Worm (Caenorhabditis elegans) whole organism, midembryonic: Measurements from ENCODE around the gene C54D10.9.

Source experiments
- T22C8.4 ChIP-seq: fragments of 200-800 bp; sonication (Bioruptor generic); IDR thresholded peaks from 2 replicates; pipeline ENCODE4 v1.3.6; 2022; ENCODE audit warnings: missing genetic modification characterization, missing compliant biosample characterization
- cog-1 ChIP-seq: sonication (generic microtip); optimal IDR thresholded peaks from 2 replicates; lab custom pipeline; 2016; ENCODE audit warnings: missing genetic modification characterization, missing compliant biosample characterization
- flt-1 ChIP-seq: fragments of 200-800 bp; sonication (Bioruptor generic); IDR thresholded peaks from 2 replicates; pipeline ENCODE4 v1.3.6; 2022; ENCODE audit warnings: missing genetic modification characterization, missing compliant biosample characterization
- klf-2 ChIP-seq: fragments of 200-800 bp; sonication (Bioruptor generic); conservative IDR thresholded peaks from 2 replicates; pipeline ENCODE4 v1.3.6; 2022; ENCODE audit warnings: missing genetic modification reagents, missing genetic modification characterization, missing compliant biosample characterization
- med-1 ChIP-seq: sonication (generic microtip); optimal IDR thresholded peaks from 2 replicates; lab custom pipeline; 2017; ENCODE audit warnings: missing genetic modification characterization, mild to moderate bottlenecking, missing compliant biosample characterization, antibody characterized with exemption, missing genetic modification reagents; ENCODE audit not compliant: insufficient read depth
- ref-1 ChIP-seq: fragments of 200-800 bp; sonication (Bioruptor generic); conservative IDR thresholded peaks from 2 replicates; pipeline ENCODE4 v1.3.6; 2022; ENCODE audit warnings: missing genetic modification reagents, missing genetic modification characterization, missing compliant biosample characterization
- tab-1 ChIP-seq: fragments of 200-800 bp; sonication (Bioruptor generic); IDR thresholded peaks from 2 replicates; pipeline ENCODE4 v1.3.6; 2022; ENCODE audit warnings: missing genetic modification characterization, missing compliant biosample characterization
- ztf-29 ChIP-seq: fragments of 200-800 bp; sonication (Bioruptor generic); IDR thresholded peaks from 2 replicates; pipeline ENCODE4 v1.3.6; 2022; ENCODE audit warnings: missing genetic modification reagents, missing genetic modification characterization, missing compliant biosample characterization

DNA sequence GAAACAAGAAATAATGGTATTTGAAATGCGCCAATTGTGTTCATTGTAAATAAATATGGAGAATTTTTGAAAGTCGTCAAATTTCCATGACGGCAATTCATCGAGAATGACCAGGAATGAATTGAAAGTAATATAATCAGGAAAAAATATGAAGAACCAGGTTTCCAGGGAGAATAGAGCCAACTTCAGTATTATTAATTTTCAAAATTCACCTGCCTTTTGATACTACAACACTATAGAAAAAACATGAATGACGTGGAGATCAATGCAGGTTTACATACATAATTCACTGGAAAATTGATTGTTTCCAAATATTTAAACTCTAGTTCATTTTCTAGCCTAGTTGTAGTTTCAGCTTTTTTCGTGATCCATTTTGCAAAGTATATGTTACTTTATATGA is 13.2 kb upstream of the C54D10.9 start, which contains the start of gene srh-25:
- TF ChIP-seq klf-2 (GFP tag; lab: Robert Waterston, UW) = no peak
- TF ChIP-seq tab-1 (GFP tag; lab: Robert Waterston, UW) = no peak
- no peak for TF ChIP-seq cog-1 (tag; lab: Kevin White, UChicago)
- no peak for TF ChIP-seq T22C8.4 (GFP tag; lab: Robert Waterston, UW)
- no peak for TF ChIP-seq med-1 (GFP tag; lab: Kevin White, UChicago)
- no peak for TF ChIP-seq ztf-29 (GFP tag; lab: Robert Waterston, UW)
- TF ChIP-seq ref-1 = no peak
- no peak for TF ChIP-seq flt-1 (GFP tag; lab: Robert Waterston, UW)
